Fruit fly (Drosophila melanogaster) whole organism, pupa: Measurements from ENCODE around the gene CG11370.

ENCODE experiments used
- CG10348 ChIP-seq: fragments of 200-800 bp; sonication (Bioruptor generic); IDR thresholded peaks from 2 replicates; pipeline ENCODE4 v1.3.6; 2022; ENCODE audit warnings: missing biosample characterization, missing genetic modification characterization
- CG12605 ChIP-seq: fragments of 200-800 bp; sonication (Bioruptor generic); IDR thresholded peaks from 2 replicates; pipeline ENCODE4 v1.3.6; 2022; ENCODE audit warnings: missing biosample characterization, missing genetic modification characterization
- CG13204 ChIP-seq: fragments of 200-800 bp; sonication (Bioruptor generic); optimal IDR thresholded peaks from 2 replicates; lab custom pipeline; 2018; ENCODE audit warnings: missing biosample characterization, mild to moderate bottlenecking, missing genetic modification characterization, moderate library complexity
- CG14655 ChIP-seq: fragments of 200-800 bp; sonication (Bioruptor generic); optimal IDR thresholded peaks from 3 replicates; lab custom pipeline; 2017; ENCODE audit warnings: mild to moderate bottlenecking, missing biosample characterization, missing genetic modification reagents, missing genetic modification characterization
- CG15710 ChIP-seq: fragments of 200-800 bp; sonication (Bioruptor generic); optimal IDR thresholded peaks from 2 replicates; lab custom pipeline; 2018; ENCODE audit warnings: missing biosample characterization, mild to moderate bottlenecking, missing genetic modification characterization, moderate library complexity
- CG17806 ChIP-seq: fragments of 200-800 bp; sonication (Bioruptor generic); optimal IDR thresholded peaks from 2 replicates; lab custom pipeline; 2018; ENCODE audit warnings: missing biosample characterization, mild to moderate bottlenecking, missing genetic modification characterization, moderate library complexity
- CG32121 ChIP-seq: fragments of 200-800 bp; sonication (Bioruptor generic); IDR thresholded peaks from 2 replicates; pipeline ENCODE4 v1.3.6; 2022; ENCODE audit warnings: missing biosample characterization, missing genetic modification characterization
- CG34367 ChIP-seq: fragments of 200-800 bp; sonication (Bioruptor generic); optimal IDR thresholded peaks from 2 replicates; lab custom pipeline; 2018; ENCODE audit warnings: missing biosample characterization, mild to moderate bottlenecking, missing genetic modification characterization
- CG4496 ChIP-seq: fragments of 200-800 bp; sonication (Bioruptor generic); IDR thresholded peaks from 3 replicates; pipeline ENCODE4 v1.3.6; 2022; ENCODE audit warnings: missing biosample characterization, missing genetic modification characterization
- CG8159 ChIP-seq: fragments of 200-800 bp; sonication (Bioruptor generic); optimal IDR thresholded peaks from 3 replicates; lab custom pipeline; 2018; ENCODE audit warnings: missing biosample characterization, mild to moderate bottlenecking, missing genetic modification characterization, moderate library complexity
- CG8301 ChIP-seq: fragments of 200-800 bp; sonication (Bioruptor generic); optimal IDR thresholded peaks from 2 replicates; lab custom pipeline; 2018; ENCODE audit warnings: missing biosample characterization, mild to moderate bottlenecking, missing genetic modification characterization
- CG9948 ChIP-seq: fragments of 200-800 bp; sonication (Bioruptor generic); optimal IDR thresholded peaks from 2 replicates; lab custom pipeline; 2018; ENCODE audit warnings: missing biosample characterization, mild to moderate bottlenecking, missing genetic modification characterization, moderate library complexity
- D1 ChIP-seq: fragments of 200-800 bp; sonication (Bioruptor generic); optimal IDR thresholded peaks from 2 replicates; lab custom pipeline; 2018; ENCODE audit warnings: missing biosample characterization, mild to moderate bottlenecking, missing genetic modification characterization, moderate library complexity
- EcR ChIP-seq: fragments of 200-800 bp; sonication (Bioruptor generic); optimal IDR thresholded peaks from 3 replicates; lab custom pipeline; 2019; ENCODE audit warnings: missing biosample characterization, missing genetic modification characterization, mild to moderate bottlenecking, moderate library complexity, missing genetic modification reagents
- Ets98B ChIP-seq: fragments of 200-800 bp; sonication (Bioruptor generic); IDR thresholded peaks from 2 replicates; pipeline ENCODE4 v1.3.6; 2022; ENCODE audit warnings: missing biosample characterization, missing genetic modification characterization
- Pif1A ChIP-seq: fragments of 200-800 bp; sonication (Bioruptor generic); optimal IDR thresholded peaks from 3 replicates; lab custom pipeline; 2016; ENCODE audit warnings: missing biosample characterization, missing genetic modification characterization
- Pif1B ChIP-seq: fragments of 200-800 bp; sonication (Bioruptor generic); optimal IDR thresholded peaks from 3 replicates; lab custom pipeline; 2016; ENCODE audit warnings: missing biosample characterization, missing genetic modification characterization
- Snoo ChIP-seq: fragments of 200-800 bp; sonication (Bioruptor generic); optimal IDR thresholded peaks from 3 replicates; lab custom pipeline; 2017; ENCODE audit warnings: missing biosample characterization, mild to moderate bottlenecking, missing genetic modification characterization, inconsistent platforms
- fd96Ca ChIP-seq: fragments of 200-800 bp; sonication (Bioruptor generic); IDR thresholded peaks from 3 replicates; pipeline ENCODE4 v1.3.6; 2022; ENCODE audit warnings: missing biosample characterization, missing genetic modification characterization
- gl ChIP-seq: fragments of 200-800 bp; sonication (Bioruptor generic); optimal IDR thresholded peaks from 2 replicates; lab custom pipeline; 2018; ENCODE audit warnings: missing biosample characterization, mild to moderate bottlenecking, missing genetic modification characterization
- rn ChIP-seq: fragments of 200-800 bp; sonication (Bioruptor generic); IDR thresholded peaks from 2 replicates; pipeline ENCODE4 v1.3.6; 2022; ENCODE audit warnings: missing biosample characterization, missing genetic modification characterization

Gene CG11370

DNA sequence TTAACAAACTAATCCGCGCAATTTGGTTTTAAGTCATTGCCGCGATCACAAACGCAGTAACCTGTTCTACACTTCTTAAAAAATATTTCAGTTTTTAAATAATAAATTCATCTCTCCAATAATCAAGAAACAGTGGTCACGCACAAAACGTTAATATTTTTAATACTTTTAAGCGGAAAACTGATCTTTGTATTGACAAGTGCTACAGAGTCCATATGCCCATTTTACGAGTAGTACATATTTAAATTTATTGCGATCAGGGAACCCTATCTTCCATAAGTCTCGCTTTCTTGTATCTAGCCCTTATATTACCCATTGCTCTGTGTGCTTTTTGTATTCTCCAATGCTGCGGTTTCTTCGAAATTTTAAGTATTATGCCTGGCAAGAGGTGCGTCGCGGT, 17.5 kb downstream of the CG11370 start, which contains the start of gene CG32454:
CG32454 (plus strand) TSS at position 301 of the 400 bp plus-strand sequence.
- TF ChIP-seq gl (tag; lab: Kevin White, UChicago), result no peak

DNA sequence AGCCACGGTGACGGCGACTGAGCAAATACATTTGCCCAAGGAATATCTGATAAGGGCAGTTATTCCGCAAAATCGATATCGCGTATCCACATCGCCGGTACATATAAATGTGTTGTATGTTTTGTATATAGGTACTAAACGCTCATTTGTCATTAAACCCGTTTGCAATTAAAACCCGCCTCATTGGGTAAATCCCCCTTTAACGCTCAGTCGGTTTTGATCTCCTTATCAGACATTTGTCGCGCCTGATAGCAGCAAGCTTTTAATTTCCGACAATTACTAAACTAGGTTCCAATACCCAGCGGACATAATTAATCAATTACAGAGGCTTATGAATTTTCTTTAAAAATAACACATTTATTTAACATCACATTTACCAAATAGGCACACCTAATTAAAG, 19.4 kb downstream of the CG11370 start:
- TF ChIP-seq CG4496 (GFP tag; lab: Robert Waterston, UW), result no peak
- TF ChIP-seq CG12605, result no peak
- TF ChIP-seq CG13204 (GFP tag; lab: Kevin White, UChicago), result no peak
- TF ChIP-seq CG9948 (tag; lab: Kevin White, UChicago), result no peak
- TF ChIP-seq fd96Ca, result no peak
- no peak for TF ChIP-seq CG10348 (GFP tag; lab: Robert Waterston, UW)
- TF ChIP-seq CG17806 (tag; lab: Kevin White, UChicago), result no peak
- TF ChIP-seq CG34367 (tag; lab: Kevin White, UChicago), result no peak
- no peak for TF ChIP-seq D1 (tag; lab: Kevin White, UChicago)
- no peak for TF ChIP-seq CG8159 (tag; lab: Kevin White, UChicago)

DNA sequence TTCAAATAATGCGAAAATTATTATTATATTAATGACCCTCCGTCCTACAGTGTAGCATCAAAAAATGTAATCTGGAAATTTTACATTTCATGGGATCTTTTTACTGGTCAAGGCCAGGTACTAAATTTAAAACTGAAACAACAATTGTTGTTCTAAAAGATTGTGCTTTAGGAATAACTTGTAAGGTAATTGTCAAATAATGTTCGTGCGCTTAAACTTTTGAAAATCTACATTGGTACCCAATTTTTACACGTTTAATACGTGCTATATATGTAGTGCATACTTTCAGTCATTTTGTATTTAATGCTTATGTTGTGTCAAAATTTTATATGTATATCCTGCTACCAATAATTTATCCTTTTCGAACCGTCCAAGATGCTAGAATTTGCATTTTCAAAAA, 21.7 kb downstream of the CG11370 start:
- TF ChIP-seq Pif1A (no peak), CG17806 (tag; lab: Kevin White, UChicago) (no peak), CG14655 (GFP tag; lab: Kevin White, UChicago) (no peak), CG13204 (GFP tag; lab: Kevin White, UChicago) (no peak), CG15710 (tag; lab: Kevin White, UChicago) (no peak), Snoo (tag; lab: Kevin White, UChicago) (no peak), rn (GFP tag; lab: Robert Waterston, UW) (no peak), gl (tag; lab: Kevin White, UChicago) (no peak), EcR (GFP tag; lab: Kevin White, UChicago) (no peak), D1 (tag; lab: Kevin White, UChicago) (no peak)

DNA sequence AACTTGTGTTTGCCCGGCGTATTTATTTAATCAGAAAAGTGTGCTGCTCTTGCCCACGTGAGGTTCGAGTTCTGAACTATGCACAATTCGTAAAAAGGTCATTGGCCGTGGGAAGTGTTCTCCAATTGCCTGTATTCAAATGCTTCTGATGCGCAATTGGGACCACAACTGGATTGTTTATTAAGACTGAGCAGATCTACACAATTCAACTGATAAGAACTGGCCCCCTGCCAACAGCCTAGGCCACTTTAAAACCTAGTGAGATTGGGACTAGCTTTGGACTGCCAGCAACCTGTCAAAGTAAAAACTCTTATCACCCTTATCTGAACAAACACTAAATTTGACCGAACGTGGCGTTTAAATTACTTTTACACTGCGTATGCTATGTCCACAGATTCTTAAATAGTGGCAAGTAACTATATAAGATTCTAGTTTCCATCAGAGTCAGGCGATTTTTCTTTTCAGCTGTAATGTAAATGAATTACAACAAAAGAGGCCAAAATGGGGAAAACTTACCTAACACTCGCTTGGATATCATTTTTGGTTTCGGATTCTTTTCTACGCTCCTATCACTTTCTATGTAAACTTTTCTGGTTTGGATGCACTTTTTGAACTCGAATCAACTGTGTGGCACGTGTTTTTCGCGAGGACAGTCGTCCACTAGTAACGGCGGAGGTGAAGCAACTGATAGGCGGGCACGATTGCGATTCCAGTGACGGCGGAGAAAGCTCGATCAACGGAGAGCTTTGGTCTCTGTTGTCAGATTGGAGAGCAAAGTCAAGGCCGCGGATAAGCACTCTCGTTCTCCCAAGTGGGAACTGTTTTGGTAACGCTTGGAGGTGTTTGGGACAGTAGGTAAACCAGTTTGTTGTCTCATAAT, 26.0 kb downstream of the CG11370 start, which contains the start of gene CG11241:
CG11241 (minus strand) TSS at position 689 of the 880 bp plus-strand sequence.
- TF ChIP-seq EcR (GFP tag; lab: Kevin White, UChicago) (peak; percentile 79), CG32121 (GFP tag; lab: Robert Waterston, UW) (no peak), fd96Ca (no peak)

DNA sequence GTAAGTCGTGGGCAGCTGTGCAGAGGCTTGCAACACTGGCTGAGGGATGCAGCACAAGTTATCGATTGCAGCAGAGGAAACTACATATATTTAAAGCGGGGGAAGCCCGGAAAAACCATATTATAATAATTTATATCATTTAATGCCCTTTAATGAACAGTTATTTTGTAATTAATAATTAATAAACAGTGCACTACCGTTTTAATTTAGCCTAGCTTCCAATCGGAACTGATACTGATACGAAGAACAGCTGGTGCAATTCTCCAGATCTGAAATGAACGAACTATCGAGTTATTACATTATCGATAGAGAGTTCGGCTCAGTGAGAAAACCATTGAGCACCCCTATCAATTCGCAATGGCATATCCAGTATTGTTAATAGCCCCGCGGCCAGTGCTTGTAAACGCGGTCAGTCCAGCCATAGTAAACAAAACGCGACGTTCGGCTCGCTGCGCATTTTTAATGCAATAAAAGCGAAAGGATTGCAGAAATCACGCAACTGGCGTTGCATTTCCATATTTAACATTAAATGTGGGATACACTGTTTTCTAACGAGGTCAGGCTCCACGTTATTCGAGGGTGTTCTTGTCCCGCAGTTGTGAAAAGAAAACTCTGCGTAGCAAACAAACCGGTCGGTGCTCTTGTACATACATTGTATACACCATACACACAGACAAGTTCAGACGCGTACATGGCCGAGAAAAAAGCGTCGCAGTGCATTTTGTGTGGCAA, 29.6 kb downstream of the CG11370 start, which contains the start of gene CG7369:
CG7369 (plus strand) TSS at position 405 of the 732 bp plus-strand sequence.
- peak; percentile 71 for TF ChIP-seq CG17806 (tag; lab: Kevin White, UChicago)
- TF ChIP-seq CG9948 (tag; lab: Kevin White, UChicago), result peak; percentile 67
- TF ChIP-seq CG8301 (tag; lab: Kevin White, UChicago), result peak; percentile 64
- peak; percentile 70 for TF ChIP-seq CG34367 (tag; lab: Kevin White, UChicago)
- TF ChIP-seq CG15710 (tag; lab: Kevin White, UChicago), result peak; percentile 82
- peak; percentile 87 for TF ChIP-seq Snoo (tag; lab: Kevin White, UChicago)
- TF ChIP-seq Pif1B (GFP tag; lab: Kevin White, UChicago), result peak; percentile 84
- peak; percentile 85 for TF ChIP-seq CG14655 (GFP tag; lab: Kevin White, UChicago)
- TF ChIP-seq Ets98B (GFP tag; lab: Robert Waterston, UW), result peak; percentile 74
- TF ChIP-seq CG12605, result peak; percentile 52; the same call in 1 of the 2 replicates
- no peak; the same call in none of the 2 replicates for TF ChIP-seq rn (GFP tag; lab: Robert Waterston, UW)
- TF ChIP-seq CG32121 (GFP tag; lab: Robert Waterston, UW), result peak; percentile 82
- peak; percentile 82 for TF ChIP-seq Pif1A
- peak; percentile 75 for TF ChIP-seq CG10348 (GFP tag; lab: Robert Waterston, UW)
- peak; percentile 84 for TF ChIP-seq CG4496 (GFP tag; lab: Robert Waterston, UW)
- no peak for TF ChIP-seq D1 (tag; lab: Kevin White, UChicago)
- TF ChIP-seq CG13204 (GFP tag; lab: Kevin White, UChicago), result no peak
- peak; percentile 53 for TF ChIP-seq EcR (GFP tag; lab: Kevin White, UChicago)
- peak; percentile 89 for TF ChIP-seq fd96Ca
- TF ChIP-seq gl (tag; lab: Kevin White, UChicago), result peak; percentile 30
- TF ChIP-seq CG8159 (tag; lab: Kevin White, UChicago), result peak; percentile 81

DNA sequence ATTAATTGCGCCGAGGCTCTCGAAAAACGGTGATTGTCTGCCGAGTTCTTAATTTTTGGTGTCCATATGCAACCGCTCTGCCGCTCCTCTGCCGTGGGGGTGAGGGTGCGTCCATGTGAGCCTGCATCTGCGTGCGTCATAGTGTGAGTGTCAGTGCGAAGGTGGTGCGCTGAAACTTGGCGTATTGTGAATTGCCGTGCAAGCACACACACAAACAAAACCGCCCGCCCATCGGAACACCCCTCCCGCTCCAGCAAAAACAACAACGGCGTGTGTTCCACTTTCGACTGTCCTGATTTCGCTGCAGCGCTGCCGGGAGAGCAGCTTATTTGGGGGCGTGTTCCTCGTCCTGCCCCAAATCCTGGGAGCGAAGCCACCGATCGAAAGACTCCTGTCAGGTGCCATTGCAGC, 30.2 kb downstream of the CG11370 start:
- no peak for TF ChIP-seq Pif1B (GFP tag; lab: Kevin White, UChicago)
- peak; percentile 77 for TF ChIP-seq CG13204 (GFP tag; lab: Kevin White, UChicago)
- peak; percentile 74; the same call in 2 of the 3 replicates for TF ChIP-seq CG4496 (GFP tag; lab: Robert Waterston, UW)
- TF ChIP-seq EcR (GFP tag; lab: Kevin White, UChicago), result peak; percentile 17
